Worm (Caenorhabditis elegans) whole organism, young adult: ENCODE measurements around the gene Y22D7AL.10.

ENCODE experiments used
- B0019.2 ChIP-seq: fragments of 200-800 bp; sonication (Bioruptor generic); conservative IDR thresholded peaks from 2 replicates; pipeline ENCODE4 v1.3.6; 2022; ENCODE audit warnings: missing genetic modification reagents, missing genetic modification characterization, missing compliant biosample characterization
- D2030.7 ChIP-seq: fragments of 200-800 bp; sonication (Bioruptor generic); IDR thresholded peaks from 2 replicates; pipeline ENCODE4 v1.3.6; 2022; ENCODE audit warnings: missing genetic modification reagents, missing genetic modification characterization, missing compliant biosample characterization
- F10E7.11 ChIP-seq: sonication (generic microtip); optimal IDR thresholded peaks from 2 replicates; lab custom pipeline; 2017; ENCODE audit warnings: mild to moderate bottlenecking, missing genetic modification characterization, moderate library complexity, missing compliant biosample characterization
- F37B4.10 ChIP-seq: fragments of 200-800 bp; sonication (Bioruptor generic); IDR thresholded peaks from 2 replicates; pipeline ENCODE4 v1.3.6; 2022; ENCODE audit warnings: missing genetic modification characterization, missing compliant biosample characterization
- F49E8.2 ChIP-seq: sonication (generic microtip); optimal IDR thresholded peaks from 3 replicates; lab custom pipeline; 2017; ENCODE audit warnings: missing genetic modification characterization, mild to moderate bottlenecking, missing compliant biosample characterization, antibody characterized with exemption, moderate library complexity; ENCODE audit not compliant: insufficient read depth
- F57A8.1 ChIP-seq: fragments of 200-800 bp; sonication (Bioruptor generic); optimal IDR thresholded peaks from 2 replicates; lab custom pipeline; 2018; ENCODE audit warnings: mild to moderate bottlenecking, missing genetic modification characterization, moderate library complexity, missing compliant biosample characterization
- F57C9.4 ChIP-seq: sonication (generic microtip); optimal IDR thresholded peaks from 2 replicates; lab custom pipeline; 2017; ENCODE audit warnings: mild to moderate bottlenecking, missing genetic modification characterization, missing compliant biosample characterization
- Y53F4B.3 ChIP-seq: fragments of 200-800 bp; sonication (Bioruptor generic); IDR thresholded peaks from 2 replicates; pipeline ENCODE4 v1.3.6; 2022; ENCODE audit warnings: missing genetic modification reagents, missing genetic modification characterization, missing compliant biosample characterization
- Y53G8AR.9 ChIP-seq: fragments of 200-800 bp; sonication (Bioruptor generic); conservative IDR thresholded peaks from 2 replicates; pipeline ENCODE4 v1.3.6; 2022; ENCODE audit warnings: missing genetic modification reagents, missing genetic modification characterization, missing compliant biosample characterization
- Y67H2A.10 ChIP-seq: fragments of 200-800 bp; sonication (Bioruptor generic); conservative IDR thresholded peaks from 2 replicates; pipeline ENCODE4 v1.3.6; 2022; ENCODE audit warnings: missing genetic modification reagents, missing genetic modification characterization, missing compliant biosample characterization
- aptf-2 ChIP-seq: fragments of 200-800 bp; sonication (Bioruptor generic); conservative IDR thresholded peaks from 2 replicates; pipeline ENCODE4 v1.3.6; 2022; ENCODE audit warnings: missing genetic modification reagents, missing genetic modification characterization, missing compliant biosample characterization
- cebp-1 ChIP-seq, 2 experiments: fragments of 200-800 bp in 1 of 2; sonication (Bioruptor generic) in 1 of 2; sonication (generic microtip) in 1 of 2; IDR thresholded peaks in 1 of 2; optimal IDR thresholded peaks in 1 of 2; 2 replicates each; pipeline versions ENCODE4 v1.3.6 to Lab custom; 2017 to 2022; ENCODE audit warnings: missing compliant biosample characterization in 2 of 2, missing genetic modification characterization in 2 of 2, mild to moderate bottlenecking in 1 of 2, missing genetic modification reagents in 1 of 2, moderate library complexity in 1 of 2
- cebp-2 ChIP-seq: fragments of 200-800 bp; sonication (Bioruptor generic); IDR thresholded peaks from 2 replicates; pipeline ENCODE4 v1.3.6; 2022; ENCODE audit warnings: missing genetic modification characterization, missing compliant biosample characterization
- ceh-58 ChIP-seq: fragments of 200-800 bp; sonication (Bioruptor generic); IDR thresholded peaks from 2 replicates; pipeline ENCODE4 v1.3.6; 2022; ENCODE audit warnings: missing genetic modification characterization, missing compliant biosample characterization
- die-1 ChIP-seq: sonication (generic microtip); optimal IDR thresholded peaks from 2 replicates; lab custom pipeline; 2016; ENCODE audit warnings: missing genotype, mild to moderate bottlenecking, missing genetic modification characterization, missing compliant biosample characterization
- dox-1 ChIP-seq: fragments of 200-800 bp; sonication (Bioruptor generic); IDR thresholded peaks from 2 replicates; pipeline ENCODE4 v1.3.6; 2022; ENCODE audit warnings: missing genetic modification reagents, missing genetic modification characterization, missing compliant biosample characterization
- dpff-1 ChIP-seq: sonication (generic microtip); optimal IDR thresholded peaks from 2 replicates; lab custom pipeline; 2017; ENCODE audit warnings: mild to moderate bottlenecking, missing genetic modification characterization, missing compliant biosample characterization
- efl-1 ChIP-seq: fragments of 150-350 bp; optimal IDR thresholded peaks from 2 replicates; lab custom pipeline; 2014; ENCODE audit warnings: missing biosample characterization, missing genetic modification reagents, missing genetic modification characterization
- hlh-26 ChIP-seq: fragments of 200-800 bp; sonication (Bioruptor generic); conservative IDR thresholded peaks from 2 replicates; pipeline ENCODE4 v1.3.6; 2022; ENCODE audit warnings: missing genetic modification reagents, missing genetic modification characterization, missing compliant biosample characterization
- hmg-20 ChIP-seq: fragments of 200-800 bp; sonication (Bioruptor generic); IDR thresholded peaks from 2 replicates; pipeline ENCODE4 v1.3.6; 2022; ENCODE audit warnings: missing genetic modification reagents, missing genetic modification characterization, missing compliant biosample characterization
- hsf-1 ChIP-seq: fragments of 200-800 bp; sonication (Bioruptor generic); IDR thresholded peaks from 2 replicates; pipeline ENCODE4 v1.3.6; 2022; ENCODE audit warnings: missing genetic modification reagents, missing genetic modification characterization, missing compliant biosample characterization
- lin-26 ChIP-seq: fragments of 200-800 bp; sonication (Bioruptor generic); IDR thresholded peaks from 2 replicates; pipeline ENCODE4 v1.3.6; 2022; ENCODE audit warnings: missing genetic modification reagents, missing genetic modification characterization, missing compliant biosample characterization
- lin-35 ChIP-seq, 3 experiments: fragments of 150-350 bp in 2 of 3; sonication (generic microtip) in 1 of 3; optimal IDR thresholded peaks; 2 replicates each; lab custom pipeline; 2014 to 2018; ENCODE audit warnings: missing biosample characterization in 3 of 3, missing genetic modification characterization in 3 of 3, missing genetic modification reagents in 3 of 3
- lin-54 ChIP-seq: fragments of 200-800 bp; sonication (Bioruptor generic); optimal IDR thresholded peaks from 2 replicates; lab custom pipeline; 2018; ENCODE audit warnings: mild to moderate bottlenecking, missing genetic modification characterization, missing compliant biosample characterization
- lir-1 ChIP-seq: fragments of 200-800 bp; sonication (Bioruptor generic); conservative IDR thresholded peaks from 2 replicates; pipeline ENCODE4 v1.3.6; 2022; ENCODE audit warnings: missing genetic modification reagents, missing genetic modification characterization, missing compliant biosample characterization
- madf-10 ChIP-seq: sonication (generic microtip); optimal IDR thresholded peaks from 2 replicates; lab custom pipeline; 2016; ENCODE audit warnings: mild to moderate bottlenecking, missing genetic modification characterization, missing compliant biosample characterization
- madf-3 ChIP-seq: fragments of 200-800 bp; sonication (Bioruptor generic); IDR thresholded peaks from 2 replicates; pipeline ENCODE4 v1.3.6; 2022; ENCODE audit warnings: missing genetic modification reagents, missing genetic modification characterization, missing compliant biosample characterization
- madf-6 ChIP-seq: fragments of 200-800 bp; sonication (Bioruptor generic); IDR thresholded peaks from 2 replicates; pipeline ENCODE4 v1.3.6; 2022; ENCODE audit warnings: missing genetic modification reagents, missing genetic modification characterization, missing compliant biosample characterization
- madf-8 ChIP-seq: fragments of 200-800 bp; sonication (Bioruptor generic); conservative IDR thresholded peaks from 2 replicates; pipeline ENCODE4 v1.3.6; 2022; ENCODE audit warnings: missing genetic modification reagents, missing genetic modification characterization, missing compliant biosample characterization
- mcd-1 ChIP-seq: fragments of 200-800 bp; sonication (Bioruptor generic); IDR thresholded peaks from 2 replicates; pipeline ENCODE4 v1.3.6; 2022; ENCODE audit warnings: missing genetic modification reagents, missing genetic modification characterization, missing compliant biosample characterization
- mes-4 ChIP-seq: sonication (generic microtip); optimal IDR thresholded peaks from 2 replicates; lab custom pipeline; 2016; ENCODE audit warnings: missing genotype, missing genetic modification characterization, missing compliant biosample characterization
- nfya-1 ChIP-seq: sonication (generic microtip); optimal IDR thresholded peaks from 2 replicates; lab custom pipeline; 2017; ENCODE audit warnings: antibody characterized with exemption, missing compliant biosample characterization, missing genetic modification characterization, borderline replicate concordance; ENCODE audit not compliant: insufficient read depth
- nfyb-1 ChIP-seq: fragments of 200-800 bp; sonication (Bioruptor generic); IDR thresholded peaks from 2 replicates; pipeline ENCODE4 v1.3.6; 2022; ENCODE audit warnings: missing genetic modification reagents, missing genetic modification characterization, missing compliant biosample characterization
- nhr-80 ChIP-seq: sonication (generic microtip); optimal IDR thresholded peaks from 2 replicates; lab custom pipeline; 2016; ENCODE audit warnings: missing genetic modification characterization, missing compliant biosample characterization
- rec-8 ChIP-seq, 2 experiments: sonication (generic microtip); optimal IDR thresholded peaks; 2 replicates each; lab custom pipeline; 2016; ENCODE audit warnings: mild to moderate bottlenecking in 2 of 2, missing genetic modification characterization in 2 of 2, missing genetic modification reagents in 2 of 2, missing genotype in 2 of 2, missing biosample characterization in 1 of 2, missing compliant biosample characterization in 1 of 2, moderate library complexity in 1 of 2
- repo-1 ChIP-seq: sonication (generic microtip); optimal IDR thresholded peaks from 2 replicates; lab custom pipeline; 2017; ENCODE audit warnings: mild to moderate bottlenecking, missing genetic modification characterization, missing compliant biosample characterization
- rpc-1 ChIP-seq, 2 experiments: fragments of 150-350 bp in 1 of 2; sonication (generic microtip) in 1 of 2; optimal IDR thresholded peaks; 2 replicates each; lab custom pipeline; 2014 to 2018; ENCODE audit warnings: missing biosample characterization in 1 of 2, missing genetic modification characterization in 1 of 2, missing genetic modification reagents in 1 of 2, missing genotype in 1 of 2
- sdz-38 ChIP-seq: sonication (generic microtip); optimal IDR thresholded peaks from 2 replicates; lab custom pipeline; 2016; ENCODE audit warnings: missing genotype, missing genetic modification characterization, missing compliant biosample characterization
- snpc-4 ChIP-seq, 5 experiments: fragments of 150-350 bp in 1 of 5; sonication (generic microtip) in 4 of 5; optimal IDR thresholded peaks; 2 replicates each; lab custom pipeline; 2014 to 2018; ENCODE audit warnings: missing genetic modification characterization in 5 of 5, missing biosample characterization in 3 of 5, antibody characterized with exemption in 2 of 5, mild to moderate bottlenecking in 2 of 5, missing compliant biosample characterization in 2 of 5, missing genotype in 2 of 5, moderate library complexity in 2 of 5, missing genetic modification reagents in 1 of 5
- unc-130 ChIP-seq: sonication (generic microtip); optimal IDR thresholded peaks from 2 replicates; lab custom pipeline; 2016; ENCODE audit warnings: missing genetic modification reagents, missing genetic modification characterization, missing compliant biosample characterization
- zfh-2 ChIP-seq: fragments of 200-800 bp; sonication (Bioruptor generic); conservative IDR thresholded peaks from 2 replicates; pipeline ENCODE4 v1.3.6; 2022; ENCODE audit warnings: missing genetic modification reagents, missing genetic modification characterization, missing compliant biosample characterization
- ztf-26 ChIP-seq: sonication (generic microtip); optimal IDR thresholded peaks from 2 replicates; lab custom pipeline; 2017; ENCODE audit warnings: missing genetic modification characterization, missing compliant biosample characterization

The Y22D7AL.10 gene

ce11 chrIII:1621330-1621729 is 2.6 kb upstream of the Y22D7AL.10 start:
- TF ChIP-seq F57C9.4 (tag; lab: Kevin White, UChicago) (no peak), hsf-1 (GFP tag; lab: Robert Waterston, UW) (peak; percentile 24; the same call in 1 of the 2 replicates), lin-26 (GFP tag; lab: Robert Waterston, UW) (no peak), hmg-20 (GFP tag; lab: Robert Waterston, UW) (0 out of 2 replicates have a peak, but pooled peaks have one; percentile 5), zfh-2 (peak; percentile 45; the same call in 1 of the 2 replicates), nfyb-1 (peak; percentile 56; the same call in 1 of the 2 replicates)

ce11 chrIII:1619890-1620289 is 1.2 kb upstream of the Y22D7AL.10 start:
- TF ChIP-seq mcd-1: 0 out of 2 replicates have a peak, but pooled peaks have one; percentile 29
- TF ChIP-seq dox-1 (GFP tag; lab: Robert Waterston, UW): peak; percentile 58
- TF ChIP-seq lin-26 (GFP tag; lab: Robert Waterston, UW): peak; percentile 55; the same call in 1 of the 2 replicates
- TF ChIP-seq zfh-2: 0 out of 2 replicates have a peak, but pooled peaks have one; percentile 43
- 0 out of 2 replicates have a peak, but pooled peaks have one; percentile 37 for TF ChIP-seq Y53G8AR.9 (GFP tag; lab: Robert Waterston, UW)
- TF ChIP-seq Y67H2A.10 (GFP tag; lab: Robert Waterston, UW): no peak
- TF ChIP-seq die-1 (tag; lab: Kevin White, UChicago): no peak
- 0 out of 2 replicates have a peak, but pooled peaks have one; percentile 42 for TF ChIP-seq madf-3 (GFP tag; lab: Robert Waterston, UW)
- no peak for TF ChIP-seq ztf-26 (tag; lab: Kevin White, UChicago)
- TF ChIP-seq hsf-1 (GFP tag; lab: Robert Waterston, UW): 0 out of 2 replicates have a peak, but pooled peaks have one; percentile 34
- TF ChIP-seq B0019.2: no peak

ce11 chrIII:1619442-1619841 is 713 bp upstream of the Y22D7AL.10 start, which contains the start of gene hsp-60:
Gene hsp-60 (plus strand): TSS chrIII:1619742.
- no peak for TF ChIP-seq rec-8 (tag; optimal IDR thresholded peaks at IDR 0.05; lab: Kevin White, UChicago)
- TF ChIP-seq hlh-26 (GFP tag; lab: Robert Waterston, UW): no peak
- TF ChIP-seq ceh-58 (GFP tag; lab: Robert Waterston, UW): no peak
- TF ChIP-seq lin-35 (GFP tag; optimal IDR thresholded peaks at IDR 0.05; lab: Kevin White, UChicago): no peak
- no peak for TF ChIP-seq lir-1 (GFP tag; lab: Robert Waterston, UW)
- no peak for TF ChIP-seq F10E7.11 (tag; lab: Kevin White, UChicago)
- TF ChIP-seq lin-54: no peak
- no peak for TF ChIP-seq cebp-1 (GFP tag; IDR thresholded peaks at IDR 0.05; lab: Robert Waterston, UW)
- TF ChIP-seq cebp-1 (tag; optimal IDR thresholded peaks at IDR 0.05; lab: Kevin White, UChicago): no peak
- TF ChIP-seq dox-1 (GFP tag; lab: Robert Waterston, UW): no peak
- TF ChIP-seq D2030.7 (GFP tag; lab: Robert Waterston, UW): no peak
- TF ChIP-seq madf-8 (GFP tag; lab: Robert Waterston, UW): no peak
- no peak for TF ChIP-seq sdz-38 (tag; lab: Kevin White, UChicago)
- no peak for TF ChIP-seq mes-4 (tag; lab: Kevin White, UChicago)
- TF ChIP-seq dpff-1: no peak
- TF ChIP-seq cebp-2: no peak
- TF ChIP-seq aptf-2 (GFP tag; lab: Robert Waterston, UW): no peak
- no peak for TF ChIP-seq rpc-1 (optimal IDR thresholded peaks at IDR 0.05; lab: Kevin White, UChicago)
- TF ChIP-seq rpc-1 (tag; optimal IDR thresholded peaks at IDR 0.05; lab: Kevin White, UChicago): no peak

ce11 chrIII:1618312-1618711 is 417 bp downstream of the Y22D7AL.10 start:
- TF ChIP-seq Y53F4B.3 (GFP tag; lab: Robert Waterston, UW) (no peak), F49E8.2 (no peak), unc-130 (GFP tag; lab: Kevin White, UChicago) (no peak), snpc-4 (GFP tag; optimal IDR thresholded peaks at IDR 0.05; lab: Kevin White, UChicago) (no peak), snpc-4 (tag; optimal IDR thresholded peaks at IDR 0.05; lab: Kevin White, UChicago) (no peak), efl-1 (GFP tag; lab: Kevin White, UChicago) (no peak), Y67H2A.10 (GFP tag; lab: Robert Waterston, UW) (no peak), madf-6 (GFP tag; lab: Robert Waterston, UW) (no peak), F37B4.10 (GFP tag; lab: Robert Waterston, UW) (no peak), nfya-1 (tag; lab: Kevin White, UChicago) (no peak), F57A8.1 (no peak), nhr-80 (tag; lab: Kevin White, UChicago) (no peak), madf-10 (tag; lab: Kevin White, UChicago) (no peak), aptf-2 (GFP tag; lab: Robert Waterston, UW) (no peak), repo-1 (no peak)
